Worm (Caenorhabditis elegans) whole organism, midembryonic: ENCODE results near the gene srx-110.

Source experiments
- T22C8.4 ChIP-seq: fragments of 200-800 bp; sonication (Bioruptor generic); IDR thresholded peaks from 2 replicates; pipeline ENCODE4 v1.3.6; 2022; ENCODE audit warnings: missing genetic modification characterization, missing compliant biosample characterization
- cog-1 ChIP-seq: sonication (generic microtip); optimal IDR thresholded peaks from 2 replicates; lab custom pipeline; 2016; ENCODE audit warnings: missing genetic modification characterization, missing compliant biosample characterization
- flt-1 ChIP-seq: fragments of 200-800 bp; sonication (Bioruptor generic); IDR thresholded peaks from 2 replicates; pipeline ENCODE4 v1.3.6; 2022; ENCODE audit warnings: missing genetic modification characterization, missing compliant biosample characterization
- klf-2 ChIP-seq: fragments of 200-800 bp; sonication (Bioruptor generic); conservative IDR thresholded peaks from 2 replicates; pipeline ENCODE4 v1.3.6; 2022; ENCODE audit warnings: missing genetic modification reagents, missing genetic modification characterization, missing compliant biosample characterization
- med-1 ChIP-seq: sonication (generic microtip); optimal IDR thresholded peaks from 2 replicates; lab custom pipeline; 2017; ENCODE audit warnings: missing genetic modification characterization, mild to moderate bottlenecking, missing compliant biosample characterization, antibody characterized with exemption, missing genetic modification reagents; ENCODE audit not compliant: insufficient read depth
- ref-1 ChIP-seq: fragments of 200-800 bp; sonication (Bioruptor generic); conservative IDR thresholded peaks from 2 replicates; pipeline ENCODE4 v1.3.6; 2022; ENCODE audit warnings: missing genetic modification reagents, missing genetic modification characterization, missing compliant biosample characterization
- tab-1 ChIP-seq: fragments of 200-800 bp; sonication (Bioruptor generic); IDR thresholded peaks from 2 replicates; pipeline ENCODE4 v1.3.6; 2022; ENCODE audit warnings: missing genetic modification characterization, missing compliant biosample characterization
- ztf-23 ChIP-seq: fragments of 200-800 bp; sonication (Bioruptor generic); IDR thresholded peaks from 2 replicates; pipeline ENCODE4 v1.3.6; 2022; ENCODE audit warnings: missing genetic modification reagents, missing genetic modification characterization, missing compliant biosample characterization
- ztf-29 ChIP-seq: fragments of 200-800 bp; sonication (Bioruptor generic); IDR thresholded peaks from 2 replicates; pipeline ENCODE4 v1.3.6; 2022; ENCODE audit warnings: missing genetic modification reagents, missing genetic modification characterization, missing compliant biosample characterization

Gene srx-110

ce11 chrII:3678978-3679377 lies 30.4 kb upstream of the srx-110 start:
- TF ChIP-seq med-1 (GFP tag; lab: Kevin White, UChicago) (no peak), flt-1 (GFP tag; lab: Robert Waterston, UW) (no peak)

- TF ChIP-seq tab-1, result no peak
- TF ChIP-seq ztf-29 (GFP tag; lab: Robert Waterston, UW), result no peak
- TF ChIP-seq flt-1 (GFP tag; lab: Robert Waterston, UW), result no peak
- no peak for TF ChIP-seq ztf-23 (GFP tag; lab: Robert Waterston, UW)
These were observed 29.0 kb upstream of the srx-110 start for ce11 chrII:3680366-3680765.

- TF ChIP-seq tab-1 (no peak), ref-1 (GFP tag; lab: Robert Waterston, UW) (no peak), ztf-23 (GFP tag; lab: Robert Waterston, UW) (no peak), flt-1 (GFP tag; lab: Robert Waterston, UW) (no peak), T22C8.4 (no peak), cog-1 (tag; lab: Kevin White, UChicago) (no peak), klf-2 (no peak), med-1 (GFP tag; lab: Kevin White, UChicago) (no peak)
These were observed 27.8 kb upstream of the srx-110 start, which contains the start of gene F19B10.10 for ce11 chrII:3681365-3682083. Gene F19B10.10, minus strand, starts transcription at chrII:3681415.

ce11 chrII:3682770-3683234 lies 26.6 kb upstream of the srx-110 start, which contains the start of gene F19B10.1:
Gene F19B10.1, plus strand, starts transcription at chrII:3683184.
- no peak for TF ChIP-seq klf-2
- no peak for TF ChIP-seq flt-1 (GFP tag; lab: Robert Waterston, UW)
- no peak for TF ChIP-seq tab-1
- TF ChIP-seq cog-1 (tag; lab: Kevin White, UChicago), result no peak

ce11 chrII:3684487-3685067 lies 24.8 kb upstream of the srx-110 start:
- no peak for TF ChIP-seq ztf-23 (GFP tag; lab: Robert Waterston, UW)
- TF ChIP-seq flt-1 (GFP tag; lab: Robert Waterston, UW), result no peak
- TF ChIP-seq tab-1, result no peak
- no peak for TF ChIP-seq ref-1 (GFP tag; lab: Robert Waterston, UW)
- no peak for TF ChIP-seq med-1 (GFP tag; lab: Kevin White, UChicago)
- TF ChIP-seq T22C8.4, result no peak
- no peak for TF ChIP-seq klf-2
- TF ChIP-seq ztf-29 (GFP tag; lab: Robert Waterston, UW), result no peak
- no peak for TF ChIP-seq cog-1 (tag; lab: Kevin White, UChicago)

ce11 chrII:3688333-3688732 lies 21.0 kb upstream of the srx-110 start, which contains the start of gene ifas-1:
Gene ifas-1, minus strand, starts transcription at chrII:3688719.
- TF ChIP-seq klf-2 (no peak), ztf-23 (GFP tag; lab: Robert Waterston, UW) (no peak)

ce11 chrII:3690646-3691045 lies 18.7 kb upstream of the srx-110 start, which contains the start of gene srx-101:
Gene srx-101, minus strand, starts transcription at chrII:3690746.
- no peak for TF ChIP-seq ref-1 (GFP tag; lab: Robert Waterston, UW)
- TF ChIP-seq klf-2, result no peak
- no peak for TF ChIP-seq ztf-29 (GFP tag; lab: Robert Waterston, UW)
- TF ChIP-seq T22C8.4, result no peak
- TF ChIP-seq tab-1, result no peak

- TF ChIP-seq ztf-23 (GFP tag; lab: Robert Waterston, UW), result no peak
- no peak for TF ChIP-seq flt-1 (GFP tag; lab: Robert Waterston, UW)
- no peak for TF ChIP-seq ztf-29 (GFP tag; lab: Robert Waterston, UW)
- TF ChIP-seq klf-2, result no peak
- TF ChIP-seq T22C8.4, result no peak
- TF ChIP-seq cog-1 (tag; lab: Kevin White, UChicago), result no peak
- TF ChIP-seq tab-1, result no peak
- no peak for TF ChIP-seq med-1 (GFP tag; lab: Kevin White, UChicago)
- no peak for TF ChIP-seq ref-1 (GFP tag; lab: Robert Waterston, UW)
These were observed 14.7 kb upstream of the srx-110 start, which contains the start of gene srx-102 for ce11 chrII:3694664-3695063. Gene srx-102, minus strand, starts transcription at chrII:3694764.

- TF ChIP-seq klf-2, result no peak
- no peak for TF ChIP-seq T22C8.4
- no peak for TF ChIP-seq ref-1 (GFP tag; lab: Robert Waterston, UW)
- TF ChIP-seq cog-1 (tag; lab: Kevin White, UChicago), result no peak
These were observed 9.8 kb upstream of the srx-110 start, which contains the start of gene srx-104 for ce11 chrII:3699591-3699990. Gene srx-104, minus strand, starts transcription at chrII:3699691.

ce11 chrII:3701305-3701704 lies 8.1 kb upstream of the srx-110 start, which contains the start of gene srx-105:
Gene srx-105, minus strand, starts transcription at chrII:3701405.
- no peak for TF ChIP-seq ztf-29 (GFP tag; lab: Robert Waterston, UW)
- no peak for TF ChIP-seq ztf-23 (GFP tag; lab: Robert Waterston, UW)
- no peak for TF ChIP-seq tab-1
- TF ChIP-seq med-1 (GFP tag; lab: Kevin White, UChicago), result no peak
- TF ChIP-seq flt-1 (GFP tag; lab: Robert Waterston, UW), result no peak
- TF ChIP-seq ref-1 (GFP tag; lab: Robert Waterston, UW), result no peak
